Fruit fly (Drosophila melanogaster) S2 (cell line): ENCODE measurements around the gene CG2938.

ENCODE experiments used
- CG8478 ChIP-seq: fragments of >200 bp; optimal IDR thresholded peaks from 2 replicates; lab custom pipeline; 2018
- CTCF ChIP-seq, 2 experiments: fragments of >200 bp; optimal IDR thresholded peaks; 2 replicates each; lab custom pipeline; 2018

- TF ChIP-seq CTCF (optimal IDR thresholded peaks at IDR 0.05; lab: Kevin White, UChicago) (no peak), CG8478 (lab: Kevin White, UChicago) (no peak)
These were observed 28.7 kb upstream of the CG2938 start, which contains the start of gene lva for dm6 chrX:3964965-3965420.
